Worm (Caenorhabditis elegans) whole organism, L1 larva: ENCODE data around the gene myrf-2.

ENCODE experiments used
- C04F5.9 ChIP-seq: sonication (generic microtip); optimal IDR thresholded peaks from 2 replicates; lab custom pipeline; 2016; ENCODE audit warnings: missing genetic modification characterization, missing compliant biosample characterization
- C34B4.2 ChIP-seq: sonication (generic microtip); optimal IDR thresholded peaks from 2 replicates; lab custom pipeline; 2017; ENCODE audit warnings: mild to moderate bottlenecking, missing genetic modification characterization, missing compliant biosample characterization
- Y116A8C.19 ChIP-seq: sonication (generic microtip); optimal IDR thresholded peaks from 2 replicates; lab custom pipeline; 2016; ENCODE audit warnings: missing compliant biosample characterization, missing genetic modification characterization, borderline replicate concordance
- alr-1 ChIP-seq: fragments of 200-800 bp; sonication (Bioruptor generic); optimal IDR thresholded peaks from 2 replicates; lab custom pipeline; 2018; ENCODE audit warnings: borderline replicate concordance, mild to moderate bottlenecking, missing genetic modification characterization, missing compliant biosample characterization
- aly-2 ChIP-seq: fragments of 150-350 bp; optimal IDR thresholded peaks from 2 replicates; lab custom pipeline; 2014; ENCODE audit warnings: missing biosample characterization, missing genetic modification characterization
- ama-1 ChIP-seq: fragments of 150-350 bp; optimal IDR thresholded peaks from 2 replicates; lab custom pipeline; 2014
- blmp-1 ChIP-seq: fragments of 150-350 bp; optimal IDR thresholded peaks from 2 replicates; lab custom pipeline; 2014; ENCODE audit warnings: missing biosample characterization, missing genetic modification characterization
- ceh-8 ChIP-seq: fragments of 200-800 bp; sonication (Bioruptor generic); optimal IDR thresholded peaks from 2 replicates; lab custom pipeline; 2018; ENCODE audit warnings: mild to moderate bottlenecking, missing genetic modification characterization, moderate library complexity, missing compliant biosample characterization
- ceh-88 ChIP-seq: fragments of 200-800 bp; sonication (Bioruptor generic); IDR thresholded peaks from 2 replicates; pipeline ENCODE4 v1.3.6; 2022; ENCODE audit warnings: missing genetic modification characterization, missing compliant biosample characterization
- ceh-90 ChIP-seq: sonication (generic microtip); optimal IDR thresholded peaks from 2 replicates; lab custom pipeline; 2016; ENCODE audit warnings: missing genetic modification characterization, missing compliant biosample characterization
- dsc-1 ChIP-seq: sonication (generic microtip); optimal IDR thresholded peaks from 2 replicates; lab custom pipeline; 2016; ENCODE audit warnings: mild to moderate bottlenecking, missing genetic modification characterization, missing compliant biosample characterization
- efl-3 ChIP-seq: fragments of 200-800 bp; sonication (Bioruptor generic); optimal IDR thresholded peaks from 2 replicates; lab custom pipeline; 2018; ENCODE audit warnings: mild to moderate bottlenecking, missing genetic modification characterization, missing compliant biosample characterization
- egl-27 ChIP-seq, 2 experiments: fragments of 150-350 bp in 1 of 2; sonication (generic microtip); optimal IDR thresholded peaks; 3 replicates each; lab custom pipeline; 2017 to 2018; ENCODE audit warnings: missing biosample characterization in 2 of 2, missing genetic modification characterization in 2 of 2, missing genetic modification reagents in 2 of 2
- elt-2 ChIP-seq: sonication (generic microtip); optimal IDR thresholded peaks from 2 replicates; lab custom pipeline; 2016; ENCODE audit warnings: missing genetic modification characterization, mild to moderate bottlenecking, inconsistent platforms, missing compliant biosample characterization, missing genetic modification reagents
- elt-3 ChIP-seq, 6 experiments: fragments of 150-350 bp in 1 of 6; sonication (generic microtip); optimal IDR thresholded peaks; 2 replicates each; lab custom pipeline; 2017 to 2018; ENCODE audit warnings: missing biosample characterization in 6 of 6, missing genetic modification characterization in 6 of 6, inconsistent platforms in 1 of 6
- ets-5 ChIP-seq: fragments of 200-800 bp; sonication (Bioruptor generic); IDR thresholded peaks from 2 replicates; pipeline ENCODE4 v1.3.6; 2022; ENCODE audit warnings: missing genetic modification characterization, missing compliant biosample characterization
- fkh-8 ChIP-seq: sonication (generic microtip); optimal IDR thresholded peaks from 2 replicates; lab custom pipeline; 2016; ENCODE audit warnings: mild to moderate bottlenecking, missing genetic modification characterization, missing compliant biosample characterization
- fos-1 ChIP-seq: fragments of 150-350 bp; optimal IDR thresholded peaks from 2 replicates; lab custom pipeline; 2014; ENCODE audit warnings: missing biosample characterization, missing genetic modification characterization
- hlh-17 ChIP-seq: fragments of 200-800 bp; sonication (Bioruptor generic); optimal IDR thresholded peaks from 2 replicates; lab custom pipeline; 2018; ENCODE audit warnings: missing genetic modification characterization, mild to moderate bottlenecking, missing compliant biosample characterization, moderate library complexity, borderline replicate concordance
- hlh-4 ChIP-seq: sonication (generic microtip); optimal IDR thresholded peaks from 2 replicates; lab custom pipeline; 2016; ENCODE audit warnings: mild to moderate bottlenecking, missing genetic modification characterization, missing compliant biosample characterization
- hpl-2 ChIP-seq: fragments of 150-350 bp; optimal IDR thresholded peaks from 2 replicates; lab custom pipeline; 2014; ENCODE audit warnings: missing biosample characterization, missing genetic modification reagents, missing genetic modification characterization
- irx-1 ChIP-seq: sonication (generic microtip); optimal IDR thresholded peaks from 2 replicates; lab custom pipeline; 2016; ENCODE audit warnings: missing genetic modification characterization, missing compliant biosample characterization
- jun-1 ChIP-seq: fragments of 150-350 bp; optimal IDR thresholded peaks from 2 replicates; lab custom pipeline; 2014; ENCODE audit warnings: missing biosample characterization, missing genetic modification reagents, missing genetic modification characterization
- lin-14 ChIP-seq: fragments of 200-800 bp; sonication (Bioruptor generic); optimal IDR thresholded peaks from 2 replicates; lab custom pipeline; 2018; ENCODE audit warnings: mild to moderate bottlenecking, missing genetic modification characterization, moderate library complexity, missing compliant biosample characterization
- lir-3 ChIP-seq: sonication (generic microtip); optimal IDR thresholded peaks from 2 replicates; lab custom pipeline; 2016; ENCODE audit warnings: mild to moderate bottlenecking, missing genetic modification characterization, moderate library complexity, missing compliant biosample characterization; ENCODE audit not compliant: poor library complexity
- mdl-1 ChIP-seq, 2 experiments: fragments of 150-350 bp; optimal IDR thresholded peaks; 2 replicates each; lab custom pipeline; 2014 to 2017; ENCODE audit warnings: missing biosample characterization in 2 of 2, missing genetic modification characterization in 2 of 2, inconsistent platforms in 1 of 2
- mef-2 ChIP-seq: fragments of 150-350 bp; optimal IDR thresholded peaks from 2 replicates; lab custom pipeline; 2014; ENCODE audit warnings: missing biosample characterization, missing genetic modification characterization
- nhr-11 ChIP-seq: fragments of 150-350 bp; optimal IDR thresholded peaks from 2 replicates; lab custom pipeline; 2014; ENCODE audit warnings: missing biosample characterization, missing genetic modification characterization
- nhr-12 ChIP-seq: sonication (generic microtip); optimal IDR thresholded peaks from 2 replicates; lab custom pipeline; 2017; ENCODE audit warnings: missing biosample characterization, missing genetic modification characterization
- nhr-20 ChIP-seq: sonication (generic microtip); optimal IDR thresholded peaks from 2 replicates; lab custom pipeline; 2016; ENCODE audit warnings: mild to moderate bottlenecking, missing genetic modification characterization, missing compliant biosample characterization
- nhr-237 ChIP-seq: fragments of 150-350 bp; optimal IDR thresholded peaks from 2 replicates; lab custom pipeline; 2014; ENCODE audit warnings: missing biosample characterization, missing genetic modification characterization
- nhr-28 ChIP-seq: fragments of 150-350 bp; optimal IDR thresholded peaks from 2 replicates; lab custom pipeline; 2014; ENCODE audit warnings: missing biosample characterization, missing genetic modification characterization
- nhr-47 ChIP-seq: sonication (generic microtip); optimal IDR thresholded peaks from 2 replicates; lab custom pipeline; 2016; ENCODE audit warnings: mild to moderate bottlenecking, missing genetic modification characterization, moderate library complexity, missing compliant biosample characterization
- nhr-71 ChIP-seq: sonication (generic microtip); optimal IDR thresholded peaks from 2 replicates; lab custom pipeline; 2016; ENCODE audit warnings: mild to moderate bottlenecking, missing genetic modification characterization, moderate library complexity, missing compliant biosample characterization
- nhr-76 ChIP-seq: sonication (generic microtip); optimal IDR thresholded peaks from 2 replicates; lab custom pipeline; 2017; ENCODE audit warnings: missing biosample characterization, missing genetic modification characterization
- nhr-77 ChIP-seq: fragments of 150-350 bp; optimal IDR thresholded peaks from 2 replicates; lab custom pipeline; 2014; ENCODE audit warnings: missing biosample characterization, missing genetic modification characterization
- nhr-84 ChIP-seq: sonication (generic microtip); optimal IDR thresholded peaks from 2 replicates; lab custom pipeline; 2017; ENCODE audit warnings: missing biosample characterization, missing genetic modification characterization
- nhr-90 ChIP-seq: sonication (generic microtip); optimal IDR thresholded peaks from 2 replicates; lab custom pipeline; 2016; ENCODE audit warnings: mild to moderate bottlenecking, missing genetic modification characterization, missing compliant biosample characterization; ENCODE audit not compliant: poor library complexity
- pax-3 ChIP-seq: fragments of 200-800 bp; sonication (Bioruptor generic); optimal IDR thresholded peaks from 2 replicates; lab custom pipeline; 2018; ENCODE audit warnings: mild to moderate bottlenecking, missing genetic modification characterization, moderate library complexity, missing compliant biosample characterization
- pqm-1 ChIP-seq: sonication (generic microtip); optimal IDR thresholded peaks from 3 replicates; lab custom pipeline; 2017; ENCODE audit warnings: missing biosample characterization, missing genetic modification characterization
- rnt-1 ChIP-seq: sonication (generic microtip); optimal IDR thresholded peaks from 2 replicates; lab custom pipeline; 2016; ENCODE audit warnings: mild to moderate bottlenecking, missing genetic modification characterization, moderate library complexity, missing compliant biosample characterization
- skn-1 ChIP-seq: fragments of 150-350 bp; optimal IDR thresholded peaks from 2 replicates; lab custom pipeline; 2014; ENCODE audit warnings: missing biosample characterization, missing genetic modification characterization
- snu-23 ChIP-seq: sonication (generic microtip); optimal IDR thresholded peaks from 2 replicates; lab custom pipeline; 2016; ENCODE audit warnings: missing genetic modification characterization, missing compliant biosample characterization
- sox-4 ChIP-seq: sonication (generic microtip); optimal IDR thresholded peaks from 2 replicates; lab custom pipeline; 2016; ENCODE audit warnings: missing genetic modification characterization, missing compliant biosample characterization
- sptf-1 ChIP-seq: fragments of 150-350 bp; optimal IDR thresholded peaks from 2 replicates; lab custom pipeline; 2014; ENCODE audit warnings: missing biosample characterization, missing genetic modification characterization
- tlp-1 ChIP-seq: fragments of 150-350 bp; optimal IDR thresholded peaks from 2 replicates; lab custom pipeline; 2014; ENCODE audit warnings: missing biosample characterization, missing genetic modification characterization
- unc-130 ChIP-seq: fragments of 150-350 bp; optimal IDR thresholded peaks from 2 replicates; lab custom pipeline; 2017; ENCODE audit warnings: missing biosample characterization, missing genetic modification characterization, inconsistent platforms
- unc-30 ChIP-seq: sonication (generic microtip); optimal IDR thresholded peaks from 2 replicates; lab custom pipeline; 2017; ENCODE audit warnings: missing biosample characterization, missing genetic modification characterization
- unc-62 ChIP-seq: fragments of 150-350 bp; optimal IDR thresholded peaks from 2 replicates; lab custom pipeline; 2014; ENCODE audit warnings: missing biosample characterization, missing genetic modification reagents, missing genetic modification characterization
- unc-86 ChIP-seq: sonication (generic microtip); optimal IDR thresholded peaks from 2 replicates; lab custom pipeline; 2016; ENCODE audit warnings: missing genetic modification characterization, missing compliant biosample characterization
- unc-98 ChIP-seq: fragments of 200-800 bp; sonication (Bioruptor generic); IDR thresholded peaks from 2 replicates; pipeline ENCODE4 v1.3.6; 2022; ENCODE audit warnings: missing genetic modification characterization, missing compliant biosample characterization
- vab-15 ChIP-seq: sonication (generic microtip); optimal IDR thresholded peaks from 2 replicates; lab custom pipeline; 2017; ENCODE audit warnings: missing genotype, mild to moderate bottlenecking, missing genetic modification characterization, missing compliant biosample characterization
- zip-4 ChIP-seq: fragments of 200-800 bp; sonication (Bioruptor generic); optimal IDR thresholded peaks from 2 replicates; lab custom pipeline; 2018; ENCODE audit warnings: mild to moderate bottlenecking, missing genetic modification characterization, moderate library complexity, missing compliant biosample characterization
- ztf-4 ChIP-seq: fragments of 150-350 bp; optimal IDR thresholded peaks from 2 replicates; lab custom pipeline; 2014; ENCODE audit warnings: missing biosample characterization, missing genetic modification characterization

Gene myrf-2

DNA sequence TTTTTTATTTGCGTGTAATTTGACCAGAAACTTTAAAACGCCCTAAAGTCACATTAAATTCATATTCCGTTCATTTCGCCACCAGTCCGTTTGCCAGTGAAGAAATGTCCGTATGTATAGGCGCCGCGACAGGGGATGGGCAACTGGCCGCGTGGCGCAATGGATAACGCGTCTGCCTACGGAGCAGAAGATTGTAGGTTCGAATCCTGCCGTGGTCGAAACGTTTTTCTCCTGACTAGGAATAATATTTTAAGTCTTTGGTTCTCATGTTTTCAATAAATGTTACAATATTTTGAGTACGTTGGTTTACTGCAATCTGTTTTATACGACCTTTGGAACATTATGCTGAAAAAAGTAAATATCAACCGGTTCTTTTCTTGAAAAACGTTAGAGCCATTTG, 49.2 kb downstream of the myrf-2 start:
- peak; percentile 34 for TF ChIP-seq nhr-77 (tag; lab: Kevin White, UChicago)
- TF ChIP-seq alr-1: no peak
- no peak for TF ChIP-seq C34B4.2 (tag; lab: Kevin White, UChicago)
- TF ChIP-seq irx-1 (tag; lab: Kevin White, UChicago): peak; percentile 47
- TF ChIP-seq ztf-4 (tag; lab: Kevin White, UChicago): no peak
- TF ChIP-seq sptf-1 (tag; lab: Kevin White, UChicago): no peak
- peak; percentile 29 for TF ChIP-seq jun-1
- peak; percentile 6 for TF ChIP-seq ceh-8
- peak; percentile 49 for TF ChIP-seq lir-3 (tag; lab: Kevin White, UChicago)
- peak; percentile 75 for TF ChIP-seq dsc-1 (tag; lab: Kevin White, UChicago)
- TF ChIP-seq egl-27 (tag; optimal IDR thresholded peaks at IDR 0.05; lab: Kevin White, UChicago): no peak
- TF ChIP-seq unc-130: no peak
- no peak for TF ChIP-seq Y116A8C.19 (tag; lab: Kevin White, UChicago)
- peak; percentile 24 for TF ChIP-seq zip-4
- no peak for TF ChIP-seq hlh-17 (GFP tag; lab: Kevin White, UChicago)
- no peak for TF ChIP-seq hpl-2 (GFP tag; lab: Kevin White, UChicago)
- peak in 1 of 2 experiments; percentile 10 for TF ChIP-seq mdl-1 (tag; optimal IDR thresholded peaks at IDR 0.05; lab: Kevin White, UChicago)
- no peak for TF ChIP-seq fkh-8
- TF ChIP-seq vab-15 (tag; lab: Kevin White, UChicago): no peak
- peak; percentile 71 for TF ChIP-seq lin-14 (GFP tag; lab: Kevin White, UChicago)
- TF ChIP-seq nhr-12: no peak
- no peak for TF ChIP-seq mef-2 (tag; lab: Kevin White, UChicago)
- no peak for TF ChIP-seq ceh-90 (tag; lab: Kevin White, UChicago)
- TF ChIP-seq pax-3 (tag; lab: Kevin White, UChicago): peak; percentile 1
- TF ChIP-seq elt-2 (tag; lab: Kevin White, UChicago): peak; percentile 43
- TF ChIP-seq ceh-88 (GFP tag; lab: Robert Waterston, UW): peak; percentile 21; the same call in 1 of the 2 replicates
- no peak for TF ChIP-seq pqm-1
- no peak for TF ChIP-seq aly-2 (tag; lab: Kevin White, UChicago)
- TF ChIP-seq tlp-1 (tag; lab: Kevin White, UChicago): no peak
- TF ChIP-seq unc-30 (tag; lab: Kevin White, UChicago): no peak
- no peak for TF ChIP-seq C04F5.9
- no peak for TF ChIP-seq ets-5 (GFP tag; lab: Robert Waterston, UW)
- TF ChIP-seq nhr-90: peak; percentile 80
- TF ChIP-seq unc-62: no peak
- no peak for TF ChIP-seq nhr-76 (tag; lab: Kevin White, UChicago)
- peak; percentile 8 for TF ChIP-seq unc-86 (tag; lab: Kevin White, UChicago)
- peak; percentile 51 for TF ChIP-seq rnt-1
- peak; percentile 78 for TF ChIP-seq nhr-71 (tag; lab: Kevin White, UChicago)
- no peak for TF ChIP-seq blmp-1 (tag; lab: Kevin White, UChicago)
- TF ChIP-seq nhr-47 (tag; lab: Kevin White, UChicago): peak; percentile 81
- no peak for TF ChIP-seq nhr-237
- peak; percentile 77 for TF ChIP-seq snu-23
- peak; percentile 31 for TF ChIP-seq fos-1 (tag; lab: Kevin White, UChicago)
- TF ChIP-seq nhr-20: peak; percentile 72
- no peak for TF ChIP-seq hlh-4 (tag; lab: Kevin White, UChicago)
- TF ChIP-seq skn-1 (tag; lab: Kevin White, UChicago): peak; percentile 32
- TF ChIP-seq efl-3 (GFP tag; lab: Kevin White, UChicago): peak; percentile 25
- TF ChIP-seq nhr-28 (tag; lab: Kevin White, UChicago): no peak
- no peak for TF ChIP-seq elt-3 (tag; optimal IDR thresholded peaks at IDR 0.05; lab: Kevin White, UChicago)
- no peak for TF ChIP-seq ama-1
- 0 out of 2 replicates have a peak, but pooled peaks have one; percentile 18 for TF ChIP-seq unc-98
- TF ChIP-seq sox-4: peak; percentile 6
- no peak for TF ChIP-seq nhr-84 (tag; lab: Kevin White, UChicago)
- TF ChIP-seq nhr-11 (tag; lab: Kevin White, UChicago): no peak
